Fruit fly (Drosophila melanogaster): Measurements from ENCODE around the gene Gk2.

DNA sequence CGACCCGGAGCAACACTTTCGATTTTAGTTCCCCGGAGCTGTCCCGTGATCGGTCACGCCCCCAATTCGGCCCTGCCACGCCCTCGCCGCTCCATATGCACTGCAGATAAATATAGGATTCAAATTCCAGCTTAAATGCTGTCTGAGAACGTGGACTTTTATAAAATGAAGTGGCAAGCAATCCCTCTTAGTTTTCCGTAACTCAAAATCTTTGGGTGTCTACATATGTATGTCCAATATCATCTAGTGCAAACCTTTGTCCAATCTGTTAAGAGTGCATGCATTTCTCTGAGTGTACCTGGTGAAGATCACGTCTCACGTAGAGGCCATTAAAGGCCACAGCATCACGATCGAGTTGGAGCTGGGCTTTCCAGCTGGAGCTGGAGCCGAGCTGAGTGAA, 27.6 kb upstream of the Gk2 start:
- TF ChIP-seq Hr78 (GFP tag; optimal IDR thresholded peaks at IDR 0.05) (no peak), CrebA (GFP tag; optimal IDR thresholded peaks at IDR 0.05; ENCODE audit: borderline replicate concordance) (no peak), N (GFP tag; optimal IDR thresholded peaks at IDR 0.05) (no peak), Dif (GFP tag; optimal IDR thresholded peaks at IDR 0.05; ENCODE audit: partially characterized antibody) (no peak), Abd-B (GFP tag; optimal IDR thresholded peaks at IDR 0.05) (no peak), Dfd (GFP tag; optimal IDR thresholded peaks at IDR 0.05) (no peak), pan (optimal IDR thresholded peaks at IDR 0.05) (no peak), GATAd (GFP tag; optimal IDR thresholded peaks at IDR 0.05) (no peak)

Data from whole organism, wandering third instar larva.